Fruit fly (Drosophila melanogaster): ENCODE results near the gene CG13728.
A peak's percentile ranks its signal among the peaks of the same experiment; 100 is the strongest.

The CG13728 gene

dm6 chr3L:17415967-17416749, 33.6 kb upstream of the CG13728 start (continued):
- TF ChIP-seq sna (GFP tag; IDR thresholded peaks at IDR 0.05; ENCODE audit: partially characterized antibody) (no peak), Med (GFP tag) (peak; percentile 86), chm (GFP tag; IDR thresholded peaks at IDR 0.05) (0 out of 2 replicates have a peak, but pooled peaks have one; percentile 8), Hr3 (GFP tag; optimal IDR thresholded peaks at IDR 0.05) (peak; percentile 36), Sry-δ (GFP tag; optimal IDR thresholded peaks at IDR 0.05) (no peak), insv (GFP tag; optimal IDR thresholded peaks at IDR 0.05) (peak in 1 of 2 experiments; percentile 1), CHES-1-like (GFP tag; optimal IDR thresholded peaks at IDR 0.05) (peak; percentile 23), nmo (GFP tag; optimal IDR thresholded peaks at IDR 0.05) (peak; percentile 61), chn (GFP tag; optimal IDR thresholded peaks at IDR 0.05) (peak; percentile 65), tio (GFP tag; optimal IDR thresholded peaks at IDR 0.05) (peak; percentile 41), CG7839 (tag; optimal IDR thresholded peaks at IDR 0.05) (peak; percentile 42), CG11696 (GFP tag; IDR thresholded peaks at IDR 0.05) (no peak), CG11560 (tag; IDR thresholded peaks at IDR 0.05) (no peak), HLH54F (GFP tag; optimal IDR thresholded peaks at IDR 0.05) (peak; percentile 38), CG11398 (GFP tag; optimal IDR thresholded peaks at IDR 0.05) (peak; percentile 24), fd102C (GFP tag; optimal IDR thresholded peaks at IDR 0.05) (peak; percentile 96), fd3F (GFP tag; optimal IDR thresholded peaks at IDR 0.05) (no peak), Deaf1 (tag; optimal IDR thresholded peaks at IDR 0.05) (no peak), CG14441 (GFP tag; IDR thresholded peaks at IDR 0.05) (no peak), crp (GFP tag; optimal IDR thresholded peaks at IDR 0.05) (no peak), CG6813 (GFP tag; optimal IDR thresholded peaks at IDR 0.05) (no peak), CG3163 (GFP tag; optimal IDR thresholded peaks at IDR 0.05) (peak; percentile 13), CG15696 (tag; optimal IDR thresholded peaks at IDR 0.05) (peak; percentile 90), NC2β (GFP tag; optimal IDR thresholded peaks at IDR 0.05) (peak; percentile 76), CG10959 (GFP tag; IDR thresholded peaks at IDR 0.05) (peak; percentile 65; the same call in 1 of the 2 replicates), trh (GFP tag; optimal IDR thresholded peaks at IDR 0.05) (no peak), CG10979 (tag; optimal IDR thresholded peaks at IDR 0.05) (peak; percentile 83), Myb (GFP tag; optimal IDR thresholded peaks at IDR 0.05) (peak; percentile 23), tin (GFP tag; optimal IDR thresholded peaks at IDR 0.05) (peak; percentile 31), tll (GFP tag; optimal IDR thresholded peaks at IDR 0.05) (peak in 1 of 2 experiments; percentile 98), D19A (tag; optimal IDR thresholded peaks at IDR 0.05) (peak; percentile 43), Hr51 (GFP tag; optimal IDR thresholded peaks at IDR 0.05) (peak in 1 of 2 experiments; percentile 43), fru (optimal IDR thresholded peaks at IDR 0.05) (no peak), Xrp1 (GFP tag; IDR thresholded peaks at IDR 0.05) (peak; percentile 76), Lhr (GFP tag; optimal IDR thresholded peaks at IDR 0.05) (no peak), dm (GFP tag; optimal IDR thresholded peaks at IDR 0.05) (peak; percentile 63), Ptx1 (GFP tag; IDR thresholded peaks at IDR 0.05) (0 out of 2 replicates have a peak, but pooled peaks have one; percentile 27), CG2712 (tag; optimal IDR thresholded peaks at IDR 0.05) (peak; percentile 82), CG7786 (GFP tag; optimal IDR thresholded peaks at IDR 0.05) (peak; percentile 35), jigr1 (GFP tag; IDR thresholded peaks at IDR 0.05) (no peak), kay (GFP tag; optimal IDR thresholded peaks at IDR 0.05) (peak; percentile 3), CG10543 (GFP tag; optimal IDR thresholded peaks at IDR 0.05) (no peak), HmgZ (tag; optimal IDR thresholded peaks at IDR 0.05) (no peak), dmrt99B (tag; optimal IDR thresholded peaks at IDR 0.05) (no peak), CG8359 (GFP tag; optimal IDR thresholded peaks at IDR 0.05; ENCODE audit: borderline replicate concordance) (peak; percentile 2), CG8765 (GFP tag; IDR thresholded peaks at IDR 0.05) (peak; percentile 84), CG2678 (tag; optimal IDR thresholded peaks at IDR 0.05) (peak; percentile 34), sens (GFP tag) (peak; percentile 96), zf30C (GFP tag; optimal IDR thresholded peaks at IDR 0.05) (peak; percentile 96)

All from whole organism, embryonic.